Worm (Caenorhabditis elegans): ENCODE data around the gene vha-9.

ce11 chrII:10316119-10316518 is 12.6 kb upstream of the vha-9 start, which contains the start of gene gcy-5:
- TF ChIP-seq unc-62 (GFP tag; optimal IDR thresholded peaks at IDR 0.05), result no peak
- TF ChIP-seq F37B4.10 (GFP tag; IDR thresholded peaks at IDR 0.05), result no peak
- TF ChIP-seq aptf-2 (GFP tag; conservative IDR thresholded peaks at IDR 0.05), result no peak
- no peak for TF ChIP-seq die-1 (tag; optimal IDR thresholded peaks at IDR 0.05)
- no peak for TF ChIP-seq hrde-1 (tag; optimal IDR thresholded peaks at IDR 0.05; ENCODE audit: borderline replicate concordance)
- no peak for TF ChIP-seq mes-4 (tag; optimal IDR thresholded peaks at IDR 0.05)
- no peak for TF ChIP-seq ets-4 (GFP tag; optimal IDR thresholded peaks at IDR 0.05)
- no peak for TF ChIP-seq hlh-12 (tag; optimal IDR thresholded peaks at IDR 0.05)
